Worm (Caenorhabditis elegans): ENCODE data around the gene F36F12.7.

ce11 chrV:2139918-2140317 lies 40.8 kb downstream of the F36F12.7 start, which contains the start of gene F22F7.7:
- no peak for TF ChIP-seq him-1 (tag; optimal IDR thresholded peaks at IDR 0.05)
- no peak for TF ChIP-seq W03F9.2 (tag; optimal IDR thresholded peaks at IDR 0.05)
- TF ChIP-seq dao-5 (tag; optimal IDR thresholded peaks at IDR 0.05) = no peak
